Fruit fly (Drosophila melanogaster): ENCODE data around the gene CG33322.

CG33322 gene

dm6 chr2L:20822489-20823195 is 6.6 kb upstream of the CG33322 start, which contains the start of gene CG9331 (continued):
- TF ChIP-seq Hand (GFP tag; optimal IDR thresholded peaks at IDR 0.05) (no peak), CG17361 (GFP tag; IDR thresholded peaks at IDR 0.05) (no peak), gce (GFP tag; IDR thresholded peaks at IDR 0.05) (no peak), CG1832 (GFP tag; optimal IDR thresholded peaks at IDR 0.05) (no peak), CG31441 (GFP tag; IDR thresholded peaks at IDR 0.05) (no peak), so (GFP tag; IDR thresholded peaks at IDR 0.05) (peak; percentile 72; the same call in 1 of the 3 replicates), sc (optimal IDR thresholded peaks at IDR 0.05) (no peak), sc (GFP tag; optimal IDR thresholded peaks at IDR 0.05) (no peak), cad (GFP tag; optimal IDR thresholded peaks at IDR 0.05) (no peak), CG13624 (GFP tag; optimal IDR thresholded peaks at IDR 0.05) (no peak), CG17328 (GFP tag; IDR thresholded peaks at IDR 0.05) (no peak), wor (GFP tag; IDR thresholded peaks at IDR 0.05) (no peak), H15 (GFP tag; IDR thresholded peaks at IDR 0.05) (no peak), Atf-2 (GFP tag; optimal IDR thresholded peaks at IDR 0.05) (no peak), Ravus (GFP tag; IDR thresholded peaks at IDR 0.05) (no peak), Stat92E (GFP tag; optimal IDR thresholded peaks at IDR 0.05) (peak in 1 of 3 experiments; percentile 72), peb (GFP tag; IDR thresholded peaks at IDR 0.05) (no peak), chm (GFP tag; IDR thresholded peaks at IDR 0.05) (peak; percentile 64; the same call in 1 of the 2 replicates), en (GFP tag; optimal IDR thresholded peaks at IDR 0.05) (no peak), CG10274 (GFP tag; optimal IDR thresholded peaks at IDR 0.05) (no peak), Atf6 (GFP tag; IDR thresholded peaks at IDR 0.05) (no peak), CG2116 (GFP tag; optimal IDR thresholded peaks at IDR 0.05) (no peak), CG12071 (GFP tag; optimal IDR thresholded peaks at IDR 0.05) (peak; percentile 29), CG4730 (GFP tag; IDR thresholded peaks at IDR 0.05) (no peak), CG8924 (tag; optimal IDR thresholded peaks at IDR 0.05) (no peak), zen2 (GFP tag; IDR thresholded peaks at IDR 0.05; ENCODE audit: partially characterized antibody) (0 out of 3 replicates have a peak, but pooled peaks have one; percentile 50), HLH54F (GFP tag; optimal IDR thresholded peaks at IDR 0.05) (no peak), nerfin-2 (GFP tag; IDR thresholded peaks at IDR 0.05; ENCODE audit: partially characterized antibody) (peak; percentile 53; the same call in 1 of the 2 replicates), Deaf1 (tag; optimal IDR thresholded peaks at IDR 0.05) (peak; percentile 86), CG7271 (tag; optimal IDR thresholded peaks at IDR 0.05) (no peak), croc (GFP tag; conservative IDR thresholded peaks at IDR 0.05) (no peak), MBD-R2 (GFP tag; IDR thresholded peaks at IDR 0.05) (peak; percentile 24; the same call in 1 of the 2 replicates), br (optimal IDR thresholded peaks at IDR 0.05) (no peak), Antp (GFP tag; optimal IDR thresholded peaks at IDR 0.05) (no peak), CkIIα-i1 (GFP tag; IDR thresholded peaks at IDR 0.05) (no peak), CG18262 (tag; optimal IDR thresholded peaks at IDR 0.05) (no peak), CG9727 (GFP tag; optimal IDR thresholded peaks at IDR 0.05) (no peak), Abd-B (GFP tag; optimal IDR thresholded peaks at IDR 0.05) (no peak), hbn (GFP tag; IDR thresholded peaks at IDR 0.05; ENCODE audit: partially characterized antibody) (0 out of 2 replicates have a peak, but pooled peaks have one; percentile 23), CG6791 (GFP tag; IDR thresholded peaks at IDR 0.05; ENCODE audit: partially characterized antibody) (peak; percentile 63), BEAF-32 (GFP tag; optimal IDR thresholded peaks at IDR 0.05) (peak; percentile 25), Ets97D (GFP tag; optimal IDR thresholded peaks at IDR 0.05) (no peak), sisA (GFP tag; IDR thresholded peaks at IDR 0.05) (no peak), CG8765 (GFP tag; IDR thresholded peaks at IDR 0.05) (no peak), Usf (GFP tag; optimal IDR thresholded peaks at IDR 0.05) (no peak), bcd (GFP tag; optimal IDR thresholded peaks at IDR 0.05) (no peak), HLH3B (GFP tag; IDR thresholded peaks at IDR 0.05) (no peak), gro (GFP tag; optimal IDR thresholded peaks at IDR 0.05) (no peak), tgo (GFP tag; IDR thresholded peaks at IDR 0.05) (no peak), CG32767 (GFP tag; IDR thresholded peaks at IDR 0.05) (peak; percentile 60; the same call in 1 of the 2 replicates), CG4328 (GFP tag; optimal IDR thresholded peaks at IDR 0.05) (no peak)

Measured in whole organism, embryonic.